Fruit fly (Drosophila melanogaster) whole organism, embryonic: ENCODE data around the gene CG3815.
A peak's percentile ranks its signal among the peaks of the same experiment; 100 is the strongest.

Source experiments
- Aef1 ChIP-seq: fragments of 200-800 bp; sonication (Bioruptor generic); IDR thresholded peaks from 3 replicates; pipeline ENCODE4 v1.3.6; 2022; ENCODE audit warnings: missing biosample characterization, missing genetic modification characterization
- Awh ChIP-seq: fragments of 200-800 bp; sonication (Bioruptor generic); IDR thresholded peaks from 2 replicates; pipeline ENCODE4, ENCODE4 v1.3.6; 2022; ENCODE audit warnings: missing biosample characterization, missing genetic modification characterization
- Bteb2 ChIP-seq: fragments of 200-800 bp; sonication (Bioruptor generic); optimal IDR thresholded peaks from 2 replicates; lab custom pipeline; 2016; ENCODE audit warnings: missing biosample characterization, missing genetic modification characterization
- CG10274 ChIP-seq: fragments of 200-800 bp; sonication (Bioruptor generic); optimal IDR thresholded peaks from 3 replicates; lab custom pipeline; 2017; ENCODE audit warnings: missing biosample characterization, mild to moderate bottlenecking, missing genetic modification characterization
- CG13894 ChIP-seq: fragments of 200-800 bp; sonication (Bioruptor generic); optimal IDR thresholded peaks from 3 replicates; lab custom pipeline; 2018; ENCODE audit warnings: missing biosample characterization, mild to moderate bottlenecking, missing genetic modification characterization, moderate library complexity
- CG16779 ChIP-seq: fragments of 200-800 bp; sonication (Bioruptor generic); IDR thresholded peaks from 2 replicates; pipeline ENCODE4 v1.3.6; 2022; ENCODE audit warnings: missing biosample characterization, missing genetic modification characterization
- CG17328 ChIP-seq: fragments of 200-800 bp; sonication (Bioruptor generic); IDR thresholded peaks from 2 replicates; pipeline ENCODE4 v1.3.6; 2022; ENCODE audit warnings: missing biosample characterization, missing genetic modification characterization
- CG17361 ChIP-seq: fragments of 200-800 bp; sonication (Bioruptor generic); IDR thresholded peaks from 3 replicates; pipeline ENCODE4 v1.3.6; 2022; ENCODE audit warnings: missing biosample characterization, missing genetic modification characterization
- CG18476 ChIP-seq: fragments of 200-800 bp; sonication (Bioruptor generic); optimal IDR thresholded peaks from 2 replicates; lab custom pipeline; 2016; ENCODE audit warnings: missing biosample characterization, mild to moderate bottlenecking, missing genetic modification characterization
- CG2199 ChIP-seq: fragments of 200-800 bp; sonication (Bioruptor generic); IDR thresholded peaks from 3 replicates; pipeline ENCODE4 v1.3.6; 2022; ENCODE audit warnings: missing biosample characterization, missing genetic modification characterization
- CG2875 ChIP-seq: fragments of 200-800 bp; sonication (Bioruptor generic); optimal IDR thresholded peaks from 2 replicates; lab custom pipeline; 2017; ENCODE audit warnings: missing biosample characterization, mild to moderate bottlenecking, missing genetic modification characterization, missing genetic modification reagents
- CG3847 ChIP-seq: fragments of 200-800 bp; sonication (Bioruptor generic); IDR thresholded peaks from 2 replicates; pipeline ENCODE4 v1.3.6; 2022; ENCODE audit warnings: missing biosample characterization, missing genetic modification characterization
- CG4617 ChIP-seq: fragments of 200-800 bp; sonication (Bioruptor generic); optimal IDR thresholded peaks from 3 replicates; lab custom pipeline; 2016; ENCODE audit warnings: missing biosample characterization, missing genetic modification characterization, borderline replicate concordance
- CG4730 ChIP-seq: fragments of 200-800 bp; sonication (Bioruptor generic); IDR thresholded peaks from 2 replicates; pipeline ENCODE4 v1.3.6; 2022; ENCODE audit warnings: missing biosample characterization, missing genetic modification characterization
- CG6175 ChIP-seq: fragments of 200-800 bp; sonication (Bioruptor generic); IDR thresholded peaks from 3 replicates; pipeline ENCODE4 v1.3.6; 2022; ENCODE audit warnings: missing biosample characterization, missing genetic modification characterization
- CG8924 ChIP-seq: fragments of 200-800 bp; optimal IDR thresholded peaks from 3 replicates; lab custom pipeline; 2019; ENCODE audit warnings: missing biosample characterization, mild to moderate bottlenecking, missing genetic modification characterization, moderate library complexity
- CG9437 ChIP-seq: fragments of 200-800 bp; sonication (Bioruptor generic); optimal IDR thresholded peaks from 2 replicates; lab custom pipeline; 2018; ENCODE audit warnings: missing biosample characterization, mild to moderate bottlenecking, missing genetic modification characterization
- CG9876 ChIP-seq: fragments of 200-800 bp; sonication (Bioruptor generic); optimal IDR thresholded peaks from 2 replicates; lab custom pipeline; 2016; ENCODE audit warnings: missing biosample characterization, missing genetic modification characterization
- Elba2 ChIP-seq: fragments of 200-800 bp; sonication (Bioruptor generic); optimal IDR thresholded peaks from 3 replicates; lab custom pipeline; 2016; ENCODE audit warnings: missing biosample characterization, missing genetic modification characterization
- Ets97D ChIP-seq: fragments of 200-800 bp; sonication (Bioruptor generic); optimal IDR thresholded peaks from 3 replicates; lab custom pipeline; 2016; ENCODE audit warnings: missing biosample characterization, missing genetic modification characterization
- Fer3 ChIP-seq: fragments of 200-800 bp; sonication (Bioruptor generic); optimal IDR thresholded peaks from 2 replicates; lab custom pipeline; 2018; ENCODE audit warnings: missing biosample characterization, mild to moderate bottlenecking, missing genetic modification characterization, moderate library complexity
- H15 ChIP-seq: fragments of 200-800 bp; sonication (Bioruptor generic); IDR thresholded peaks from 3 replicates; pipeline ENCODE4 v1.3.6; 2022; ENCODE audit warnings: missing biosample characterization, missing genetic modification characterization
- HLH54F ChIP-seq: fragments of 200-800 bp; sonication (Bioruptor generic); optimal IDR thresholded peaks from 3 replicates; lab custom pipeline; 2016; ENCODE audit warnings: missing biosample characterization, missing genetic modification characterization
- Hand ChIP-seq: fragments of 200-800 bp; sonication (Bioruptor generic); optimal IDR thresholded peaks from 2 replicates; lab custom pipeline; 2017; ENCODE audit warnings: mild to moderate bottlenecking, missing biosample characterization, missing genetic modification reagents, missing genetic modification characterization
- Hr78 ChIP-seq, 2 experiments: fragments of 200-800 bp in 1 of 2; fragments of >200 bp in 1 of 2; sonication (Bioruptor generic) in 1 of 2; optimal IDR thresholded peaks; 2 replicates each; lab custom pipeline; 2017 to 2019; ENCODE audit warnings: missing biosample characterization in 2 of 2, missing genetic modification characterization in 2 of 2, mild to moderate bottlenecking in 1 of 2, moderate library complexity in 1 of 2
- NC2β ChIP-seq: fragments of 200-800 bp; sonication (Bioruptor generic); optimal IDR thresholded peaks from 2 replicates; lab custom pipeline; 2016; ENCODE audit warnings: missing biosample characterization, missing genetic modification characterization
- NK7.1 ChIP-seq: fragments of 200-800 bp; sonication (Bioruptor generic); optimal IDR thresholded peaks from 3 replicates; lab custom pipeline; 2016; ENCODE audit warnings: missing biosample characterization, missing genetic modification characterization
- Nf-YA ChIP-seq: fragments of 200-800 bp; sonication (Bioruptor generic); IDR thresholded peaks from 2 replicates; pipeline ENCODE4 v1.3.6; 2022; ENCODE audit warnings: missing biosample characterization, missing genetic modification characterization
- NfI ChIP-seq: fragments of 200-800 bp; sonication (Bioruptor generic); optimal IDR thresholded peaks from 3 replicates; lab custom pipeline; 2018; ENCODE audit warnings: missing biosample characterization, mild to moderate bottlenecking, missing genetic modification characterization, moderate library complexity
- Oli ChIP-seq: fragments of 200-800 bp; sonication (Bioruptor generic); optimal IDR thresholded peaks from 2 replicates; lab custom pipeline; 2018; ENCODE audit warnings: missing biosample characterization, mild to moderate bottlenecking, missing genetic modification characterization, moderate library complexity
- Opbp ChIP-seq: fragments of 200-800 bp; sonication (Bioruptor generic); IDR thresholded peaks from 3 replicates; pipeline ENCODE4 v1.3.6; 2022; ENCODE audit warnings: missing biosample characterization, missing genetic modification characterization; ENCODE audit not compliant: partially characterized antibody
- croc ChIP-seq: fragments of 200-800 bp; sonication (Bioruptor generic); conservative IDR thresholded peaks from 3 replicates; pipeline ENCODE4 v1.3.6; 2022; ENCODE audit warnings: missing biosample characterization, missing genetic modification characterization
- crp ChIP-seq, 2 experiments: fragments of 200-800 bp; sonication (Bioruptor generic); optimal IDR thresholded peaks; 2 replicates in 1 of 2; 3 replicates in 1 of 2; lab custom pipeline; 2017; ENCODE audit warnings: missing biosample characterization in 2 of 2, missing genetic modification characterization in 2 of 2, mild to moderate bottlenecking in 1 of 2, moderate library complexity in 1 of 2
- dimm ChIP-seq: fragments of 200-800 bp; sonication (Bioruptor generic); IDR thresholded peaks from 2 replicates; pipeline ENCODE4 v1.3.6; 2022; ENCODE audit warnings: missing biosample characterization, missing genetic modification characterization
- disco-r ChIP-seq: fragments of 200-800 bp; sonication (Bioruptor generic); optimal IDR thresholded peaks from 2 replicates; lab custom pipeline; 2016; ENCODE audit warnings: missing biosample characterization, missing genetic modification characterization
- dm ChIP-seq: fragments of 200-800 bp; sonication (Bioruptor generic); optimal IDR thresholded peaks from 3 replicates; lab custom pipeline; 2016; ENCODE audit warnings: missing biosample characterization, missing genetic modification characterization
- fd64A ChIP-seq: fragments of 200-800 bp; sonication (Bioruptor generic); optimal IDR thresholded peaks from 3 replicates; lab custom pipeline; 2018; ENCODE audit warnings: missing biosample characterization, mild to moderate bottlenecking, missing genetic modification characterization
- fd96Cb ChIP-seq: fragments of 200-800 bp; sonication (Bioruptor generic); optimal IDR thresholded peaks from 2 replicates; lab custom pipeline; 2018; ENCODE audit warnings: missing biosample characterization, mild to moderate bottlenecking, missing genetic modification characterization, moderate library complexity
- kah ChIP-seq: fragments of 200-800 bp; sonication (Bioruptor generic); optimal IDR thresholded peaks from 2 replicates; lab custom pipeline; 2018; ENCODE audit warnings: missing biosample characterization, mild to moderate bottlenecking, missing genetic modification characterization
- lilli ChIP-seq: fragments of 200-800 bp; sonication (Bioruptor generic); optimal IDR thresholded peaks from 3 replicates; lab custom pipeline; 2016; ENCODE audit warnings: missing biosample characterization, missing genetic modification characterization
- lola ChIP-seq, 3 experiments: fragments of >200 bp in 2 of 3; fragments of 200-800 bp in 1 of 3; sonication (Bioruptor generic) in 1 of 3; optimal IDR thresholded peaks; 2 replicates each; lab custom pipeline; 2017 to 2019; ENCODE audit warnings: missing biosample characterization in 3 of 3, missing genetic modification characterization in 3 of 3, mild to moderate bottlenecking in 1 of 3, moderate library complexity in 1 of 3
- nerfin-1 ChIP-seq: fragments of 200-800 bp; sonication (Bioruptor generic); optimal IDR thresholded peaks from 3 replicates; lab custom pipeline; 2019; ENCODE audit warnings: missing biosample characterization, mild to moderate bottlenecking, missing genetic modification characterization, moderate library complexity
- odd ChIP-seq: fragments of 200-800 bp; sonication (Bioruptor generic); optimal IDR thresholded peaks from 2 replicates; lab custom pipeline; 2017; ENCODE audit warnings: missing biosample characterization, mild to moderate bottlenecking, missing genetic modification characterization
- p53 ChIP-seq: fragments of 200-800 bp; sonication (Bioruptor generic); optimal IDR thresholded peaks from 2 replicates; lab custom pipeline; 2016; ENCODE audit warnings: missing biosample characterization, missing genetic modification characterization
- pfk ChIP-seq: fragments of 200-800 bp; sonication (Bioruptor generic); optimal IDR thresholded peaks from 2 replicates; lab custom pipeline; 2018; ENCODE audit warnings: missing biosample characterization, mild to moderate bottlenecking, missing genetic modification characterization, moderate library complexity
- rib ChIP-seq: fragments of 200-800 bp; sonication (Bioruptor generic); IDR thresholded peaks from 2 replicates; pipeline ENCODE4 v1.3.6; 2022; ENCODE audit warnings: missing biosample characterization, missing genetic modification characterization
- sd ChIP-seq: fragments of 200-800 bp; sonication (Bioruptor generic); optimal IDR thresholded peaks from 3 replicates; lab custom pipeline; 2018; ENCODE audit warnings: missing biosample characterization, mild to moderate bottlenecking, missing genetic modification characterization, moderate library complexity
- sqz ChIP-seq: fragments of 200-800 bp; sonication (Bioruptor generic); optimal IDR thresholded peaks from 3 replicates; lab custom pipeline; 2018; ENCODE audit warnings: missing biosample characterization, mild to moderate bottlenecking, missing genetic modification characterization
- sug ChIP-seq: fragments of 200-800 bp; optimal IDR thresholded peaks from 2 replicates; lab custom pipeline; 2019; ENCODE audit warnings: missing biosample characterization, mild to moderate bottlenecking, missing genetic modification characterization, moderate library complexity
- ttk ChIP-seq: fragments of 200-800 bp; sonication (Bioruptor generic); IDR thresholded peaks from 2 replicates; pipeline ENCODE4 v2.1.2; 2022; ENCODE audit warnings: missing biosample characterization, missing genetic modification characterization
- vnd ChIP-seq: fragments of 200-800 bp; sonication (Bioruptor generic); IDR thresholded peaks from 3 replicates; pipeline ENCODE4 v1.3.6; 2022; ENCODE audit warnings: missing biosample characterization, missing genetic modification characterization; ENCODE audit not compliant: partially characterized antibody

The CG3815 gene

DNA sequence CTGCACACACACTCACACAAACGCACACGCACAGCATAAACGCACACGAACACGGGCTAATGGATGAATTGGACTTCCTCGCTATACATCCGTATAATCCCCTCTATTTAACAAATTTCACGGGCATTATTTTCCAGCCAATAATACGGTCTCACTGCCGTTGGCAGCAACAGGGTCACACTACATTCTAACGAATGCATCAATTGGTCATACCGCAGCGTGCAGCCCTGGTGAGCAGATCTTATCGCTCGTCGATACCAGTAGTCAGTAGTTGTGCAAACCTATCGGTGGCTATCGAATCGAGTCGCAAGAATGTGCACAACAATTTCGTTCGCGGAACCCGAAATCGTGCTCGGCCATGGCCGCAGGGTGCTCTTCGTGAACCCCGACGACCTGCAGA is 7.3 kb upstream of the CG3815 start, which contains the start of the genes Top3beta and wuho (continued):
- TF ChIP-seq CG2875 (GFP tag; lab: Kevin White, UChicago) (no peak), p53 (peak; percentile 71), H15 (no peak), lilli (peak; percentile 66), Ets97D (GFP tag; lab: Kevin White, UChicago) (peak; percentile 93), Fer3 (tag; lab: Kevin White, UChicago) (peak; percentile 15), Opbp (peak; percentile 71), rib (GFP tag; lab: Robert Waterston, UW) (no peak), HLH54F (GFP tag; lab: Kevin White, UChicago) (peak; percentile 39), CG9876 (peak; percentile 15), Bteb2 (GFP tag; lab: Kevin White, UChicago) (peak; percentile 30), CG13894 (tag; lab: Kevin White, UChicago) (peak; percentile 97), pfk (GFP tag; lab: Kevin White, UChicago) (no peak), fd96Cb (no peak), NfI (GFP tag; lab: Kevin White, UChicago) (peak; percentile 33), vnd (GFP tag; lab: Robert Waterston, UW) (peak; percentile 52; the same call in 1 of the 3 replicates), Aef1 (GFP tag; lab: Robert Waterston, UW) (no peak), Nf-YA (no peak), Hr78 (GFP tag; optimal IDR thresholded peaks at IDR 0.05; lab: Kevin White, UChicago) (no peak), CG4730 (no peak), lola (GFP tag; optimal IDR thresholded peaks at IDR 0.05; lab: Kevin White, UChicago) (no peak), dimm (no peak), Hand (GFP tag; lab: Kevin White, UChicago) (no peak), sqz (no peak), CG17361 (GFP tag; lab: Robert Waterston, UW) (no peak), CG6175 (GFP tag; lab: Robert Waterston, UW) (no peak), Elba2 (GFP tag; lab: Kevin White, UChicago) (peak; percentile 23), CG4617 (GFP tag; lab: Kevin White, UChicago) (peak; percentile 97), dm (GFP tag; lab: Kevin White, UChicago) (peak; percentile 79), CG17328 (GFP tag; lab: Robert Waterston, UW) (no peak), CG2199 (GFP tag; lab: Robert Waterston, UW) (no peak), CG18476 (GFP tag; lab: Kevin White, UChicago) (no peak), sug (tag; lab: Kevin White, UChicago) (peak; percentile 66), Awh (GFP tag; lab: Robert Waterston, UW) (no peak), sd (tag; lab: Kevin White, UChicago) (peak; percentile 93), CG10274 (no peak), fd64A (GFP tag; lab: Kevin White, UChicago) (no peak), disco-r (no peak), Oli (tag; lab: Kevin White, UChicago) (no peak), NK7.1 (GFP tag; lab: Kevin White, UChicago) (no peak), kah (GFP tag; lab: Kevin White, UChicago) (peak; percentile 13), CG8924 (tag; lab: Kevin White, UChicago) (peak; percentile 58), odd (GFP tag; lab: Kevin White, UChicago) (no peak), ttk (GFP tag; lab: Robert Waterston, UW) (no peak), nerfin-1 (peak; percentile 60), CG16779 (GFP tag; lab: Robert Waterston, UW) (no peak), CG3847 (peak; percentile 54; the same call in 1 of the 2 replicates), crp (GFP tag; optimal IDR thresholded peaks at IDR 0.05; lab: Kevin White, UChicago) (peak in 1 of 2 experiments; percentile 44), croc (GFP tag; lab: Robert Waterston, UW) (no peak), CG9437 (GFP tag; lab: Kevin White, UChicago) (no peak), NC2β (GFP tag; lab: Kevin White, UChicago) (peak; percentile 70)
